Worm (Caenorhabditis elegans): Measurements from ENCODE around the gene C27H6.9.

- no peak for TF ChIP-seq skn-1 (tag; optimal IDR thresholded peaks at IDR 0.05)
- no peak for TF ChIP-seq unc-62 (GFP tag; optimal IDR thresholded peaks at IDR 0.05)
These were observed 29.0 kb downstream of the C27H6.9 start, which contains the start of gene lea-1 for ce11 chrV:10011623-10012022.

Measured in whole organism, L2 larva.